Worm (Caenorhabditis elegans): ENCODE data around the gene F09E10.6.

DNA sequence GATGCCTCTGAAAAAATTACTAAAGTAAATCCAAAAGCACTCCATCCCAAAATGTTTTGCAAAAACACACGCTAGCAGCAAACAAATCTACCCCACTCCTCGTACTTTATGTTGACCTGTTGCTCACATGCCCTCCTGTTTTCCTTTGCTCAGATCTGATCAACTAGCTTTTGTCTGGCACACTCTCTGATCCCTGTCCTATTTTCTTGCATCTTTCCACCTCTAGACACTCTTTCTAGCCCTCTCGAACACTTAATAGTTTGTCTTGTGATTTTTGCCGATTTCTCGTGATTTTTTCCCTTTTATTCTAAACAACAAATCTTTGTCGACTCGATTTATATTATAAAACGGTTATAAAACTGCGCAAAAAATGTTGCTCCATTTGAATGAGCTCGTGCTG, 38.7 kb upstream of the F09E10.6 start, which contains the start of gene K06A9.2:
- TF ChIP-seq elt-3 (tag; optimal IDR thresholded peaks at IDR 0.05) (no peak), unc-39 (tag; optimal IDR thresholded peaks at IDR 0.05) (no peak), lin-13 (tag; optimal IDR thresholded peaks at IDR 0.05) (no peak)
